Fruit fly (Drosophila melanogaster) whole organism, embryonic: ENCODE data around the gene CG43321.

Experiments
- Awh ChIP-seq: fragments of 200-800 bp; sonication (Bioruptor generic); IDR thresholded peaks from 2 replicates; pipeline ENCODE4, ENCODE4 v1.3.6; 2022; ENCODE audit warnings: missing biosample characterization, missing genetic modification characterization
- Blimp-1 ChIP-seq: fragments of 200-800 bp; sonication (Bioruptor generic); optimal IDR thresholded peaks from 3 replicates; lab custom pipeline; 2018; ENCODE audit warnings: missing biosample characterization, missing genetic modification characterization, mild to moderate bottlenecking, moderate library complexity, missing genetic modification reagents
- BtbVII ChIP-seq: fragments of 200-800 bp; sonication (Bioruptor generic); optimal IDR thresholded peaks from 3 replicates; lab custom pipeline; 2017; ENCODE audit warnings: missing biosample characterization, mild to moderate bottlenecking, missing genetic modification characterization
- CG10147 ChIP-seq: fragments of 200-800 bp; sonication (Bioruptor generic); optimal IDR thresholded peaks from 2 replicates; lab custom pipeline; 2019; ENCODE audit warnings: missing biosample characterization, mild to moderate bottlenecking, missing genetic modification characterization, moderate library complexity
- CG11723 ChIP-seq: fragments of 200-800 bp; sonication (Bioruptor generic); optimal IDR thresholded peaks from 2 replicates; lab custom pipeline; 2017; ENCODE audit warnings: missing biosample characterization, mild to moderate bottlenecking, missing genetic modification characterization
- CG12219 ChIP-seq: fragments of 200-800 bp; sonication (Bioruptor generic); optimal IDR thresholded peaks from 3 replicates; lab custom pipeline; 2018; ENCODE audit warnings: missing biosample characterization, mild to moderate bottlenecking, missing genetic modification characterization
- CG12236 ChIP-seq: fragments of 200-800 bp; sonication (Bioruptor generic); optimal IDR thresholded peaks from 2 replicates; lab custom pipeline; 2016; ENCODE audit warnings: missing biosample characterization, missing genetic modification characterization
- CG16813 ChIP-seq: fragments of 200-800 bp; sonication (Bioruptor generic); IDR thresholded peaks from 3 replicates; pipeline ENCODE4 v1.3.6; 2022; ENCODE audit warnings: missing biosample characterization, missing genetic modification characterization; ENCODE audit not compliant: partially characterized antibody
- CG16815 ChIP-seq: fragments of 200-800 bp; sonication (Bioruptor generic); optimal IDR thresholded peaks from 3 replicates; lab custom pipeline; 2017; ENCODE audit warnings: missing biosample characterization, mild to moderate bottlenecking, missing genetic modification characterization
- CG17568 ChIP-seq: fragments of 200-800 bp; sonication (Bioruptor generic); optimal IDR thresholded peaks from 2 replicates; lab custom pipeline; 2018; ENCODE audit warnings: missing biosample characterization, mild to moderate bottlenecking, missing genetic modification characterization, moderate library complexity
- CG17612 ChIP-seq: fragments of 200-800 bp; sonication (Bioruptor generic); IDR thresholded peaks from 2 replicates; pipeline ENCODE4 v1.3.6; 2022; ENCODE audit warnings: missing biosample characterization, missing genetic modification characterization
- CG18011 ChIP-seq: fragments of 200-800 bp; sonication (Bioruptor generic); optimal IDR thresholded peaks from 2 replicates; lab custom pipeline; 2017; ENCODE audit warnings: missing biosample characterization, missing genetic modification characterization, mild to moderate bottlenecking, moderate library complexity, missing genotype
- CG18619 ChIP-seq: fragments of 200-800 bp; sonication (Bioruptor generic); optimal IDR thresholded peaks from 3 replicates; lab custom pipeline; 2017; ENCODE audit warnings: missing biosample characterization, mild to moderate bottlenecking, missing genetic modification characterization
- CG2875 ChIP-seq: fragments of 200-800 bp; sonication (Bioruptor generic); optimal IDR thresholded peaks from 2 replicates; lab custom pipeline; 2017; ENCODE audit warnings: missing biosample characterization, mild to moderate bottlenecking, missing genetic modification characterization, missing genetic modification reagents
- CG42726 ChIP-seq: fragments of 200-800 bp; sonication (Bioruptor generic); IDR thresholded peaks from 2 replicates; pipeline ENCODE4 v1.3.6; 2022; ENCODE audit warnings: missing biosample characterization, missing genetic modification characterization; ENCODE audit not compliant: partially characterized antibody
- CG6175 ChIP-seq: fragments of 200-800 bp; sonication (Bioruptor generic); IDR thresholded peaks from 3 replicates; pipeline ENCODE4 v1.3.6; 2022; ENCODE audit warnings: missing biosample characterization, missing genetic modification characterization
- CG6813 ChIP-seq: fragments of 200-800 bp; sonication (Bioruptor generic); optimal IDR thresholded peaks from 2 replicates; lab custom pipeline; 2017; ENCODE audit warnings: missing biosample characterization, missing genetic modification characterization, mild to moderate bottlenecking, moderate library complexity, missing genetic modification reagents
- CG7963 ChIP-seq: fragments of 200-800 bp; sonication (Bioruptor generic); IDR thresholded peaks from 3 replicates; pipeline ENCODE4 v1.3.6; 2022; ENCODE audit warnings: missing biosample characterization, missing genetic modification characterization; ENCODE audit not compliant: partially characterized antibody
- CG9215 ChIP-seq: fragments of 200-800 bp; sonication (Bioruptor generic); IDR thresholded peaks from 2 replicates; pipeline ENCODE4 v1.3.6; 2022; ENCODE audit warnings: missing biosample characterization, missing genetic modification characterization
- CTCF ChIP-seq: fragments of 200-800 bp; sonication (Bioruptor generic); optimal IDR thresholded peaks from 2 replicates; lab custom pipeline; 2017; ENCODE audit warnings: missing biosample characterization, mild to moderate bottlenecking, missing genetic modification characterization, moderate library complexity
- Dad ChIP-seq: fragments of 200-800 bp; sonication (Bioruptor generic); optimal IDR thresholded peaks from 3 replicates; lab custom pipeline; 2016; ENCODE audit warnings: missing biosample characterization, missing genetic modification characterization
- Dbx ChIP-seq: fragments of 200-800 bp; sonication (Bioruptor generic); IDR thresholded peaks from 3 replicates; pipeline ENCODE4 v1.3.6; 2022; ENCODE audit warnings: missing biosample characterization, missing genetic modification characterization
- Dek ChIP-seq: fragments of 200-800 bp; sonication (Bioruptor generic); optimal IDR thresholded peaks from 3 replicates; lab custom pipeline; 2019; ENCODE audit warnings: missing biosample characterization, mild to moderate bottlenecking, missing genetic modification characterization, moderate library complexity
- Eip74EF ChIP-seq, 2 experiments: fragments of 200-800 bp in 1 of 2; fragments of >200 bp in 1 of 2; sonication (Bioruptor generic) in 1 of 2; optimal IDR thresholded peaks; 2 replicates each; lab custom pipeline; 2017 to 2019; ENCODE audit warnings: missing biosample characterization in 2 of 2, missing genetic modification characterization in 2 of 2, mild to moderate bottlenecking in 1 of 2, moderate library complexity in 1 of 2
- Fer1 ChIP-seq: fragments of 200-800 bp; sonication (Bioruptor generic); optimal IDR thresholded peaks from 2 replicates; lab custom pipeline; 2017; ENCODE audit warnings: missing biosample characterization, mild to moderate bottlenecking, missing genetic modification characterization
- Gug ChIP-seq: fragments of 200-800 bp; sonication (Bioruptor generic); IDR thresholded peaks from 4 replicates; pipeline ENCODE4 v1.3.6; 2022; ENCODE audit warnings: missing biosample characterization, missing genetic modification characterization
- HHEX ChIP-seq: fragments of 200-800 bp; sonication (Bioruptor generic); optimal IDR thresholded peaks from 3 replicates; lab custom pipeline; 2017; ENCODE audit warnings: missing biosample characterization, mild to moderate bottlenecking, missing genetic modification characterization, missing genetic modification reagents
- HLHmδ ChIP-seq: fragments of 200-800 bp; sonication (Bioruptor generic); optimal IDR thresholded peaks from 2 replicates; lab custom pipeline; 2018; ENCODE audit warnings: missing biosample characterization, mild to moderate bottlenecking, missing genetic modification characterization, moderate library complexity
- Hr78 ChIP-seq, 2 experiments: fragments of 200-800 bp in 1 of 2; fragments of >200 bp in 1 of 2; sonication (Bioruptor generic) in 1 of 2; optimal IDR thresholded peaks; 2 replicates each; lab custom pipeline; 2017 to 2019; ENCODE audit warnings: missing biosample characterization in 2 of 2, missing genetic modification characterization in 2 of 2, mild to moderate bottlenecking in 1 of 2, moderate library complexity in 1 of 2
- Lhr ChIP-seq: fragments of 200-800 bp; sonication (Bioruptor generic); optimal IDR thresholded peaks from 3 replicates; lab custom pipeline; 2017; ENCODE audit warnings: mild to moderate bottlenecking, missing biosample characterization, missing genetic modification reagents, missing genetic modification characterization
- Ravus ChIP-seq: fragments of 200-800 bp; sonication (Bioruptor generic); IDR thresholded peaks from 2 replicates; pipeline ENCODE4 v1.3.6; 2022; ENCODE audit warnings: missing biosample characterization, missing genetic modification characterization
- Scr ChIP-seq: fragments of 200-800 bp; sonication (Bioruptor generic); IDR thresholded peaks from 2 replicates; pipeline ENCODE4 v1.3.6; 2022; ENCODE audit warnings: missing biosample characterization, missing genetic modification characterization; ENCODE audit not compliant: partially characterized antibody
- Xbp1 ChIP-seq: fragments of 200-800 bp; sonication (Bioruptor generic); optimal IDR thresholded peaks from 3 replicates; lab custom pipeline; 2016; ENCODE audit warnings: missing biosample characterization, mild to moderate bottlenecking, missing genetic modification characterization
- amos ChIP-seq: fragments of 200-800 bp; sonication (Bioruptor generic); IDR thresholded peaks from 2 replicates; pipeline ENCODE4 v1.3.6; 2022; ENCODE audit warnings: missing biosample characterization, missing genetic modification characterization; ENCODE audit not compliant: partially characterized antibody
- bbx ChIP-seq: fragments of 200-800 bp; sonication (Bioruptor generic); IDR thresholded peaks from 2 replicates; pipeline ENCODE4 v1.3.6; 2022; ENCODE audit warnings: missing biosample characterization, missing genetic modification characterization; ENCODE audit not compliant: partially characterized antibody
- bowl ChIP-seq: fragments of 200-800 bp; sonication (Bioruptor generic); IDR thresholded peaks from 2 replicates; pipeline ENCODE4 v1.3.6; 2022; ENCODE audit warnings: missing biosample characterization, missing genetic modification characterization
- chn ChIP-seq: fragments of 200-800 bp; sonication (Bioruptor generic); optimal IDR thresholded peaks from 2 replicates; lab custom pipeline; 2016; ENCODE audit warnings: missing biosample characterization, missing genetic modification characterization
- dan ChIP-seq: fragments of 200-800 bp; sonication (Bioruptor generic); IDR thresholded peaks from 2 replicates; pipeline ENCODE4 v1.3.6; 2022; ENCODE audit warnings: missing biosample characterization, missing genetic modification characterization
- grau ChIP-seq: fragments of 200-800 bp; optimal IDR thresholded peaks from 3 replicates; lab custom pipeline; 2019; ENCODE audit warnings: missing biosample characterization, mild to moderate bottlenecking, missing genetic modification characterization, moderate library complexity
- her ChIP-seq: fragments of 200-800 bp; sonication (Bioruptor generic); optimal IDR thresholded peaks from 2 replicates; lab custom pipeline; 2016; ENCODE audit warnings: missing biosample characterization, missing genetic modification characterization
- peb ChIP-seq: fragments of 200-800 bp; sonication (Bioruptor generic); IDR thresholded peaks from 2 replicates; pipeline ENCODE4 v1.3.6; 2022; ENCODE audit warnings: missing biosample characterization, missing genetic modification characterization
- pzg ChIP-seq: fragments of 200-800 bp; sonication (Bioruptor generic); optimal IDR thresholded peaks from 3 replicates; lab custom pipeline; 2018; ENCODE audit warnings: missing biosample characterization, mild to moderate bottlenecking, missing genetic modification characterization, moderate library complexity
- run ChIP-seq: fragments of 200-800 bp; sonication (Bioruptor generic); optimal IDR thresholded peaks from 3 replicates; lab custom pipeline; 2018; ENCODE audit warnings: missing biosample characterization, mild to moderate bottlenecking, missing genetic modification characterization
- salm ChIP-seq: fragments of 200-800 bp; sonication (Bioruptor generic); optimal IDR thresholded peaks from 2 replicates; lab custom pipeline; 2018; ENCODE audit warnings: missing biosample characterization, mild to moderate bottlenecking, missing genetic modification characterization
- shn ChIP-seq: fragments of 200-800 bp; sonication (Bioruptor generic); optimal IDR thresholded peaks from 3 replicates; lab custom pipeline; 2016; ENCODE audit warnings: missing biosample characterization, missing genetic modification characterization
- slou ChIP-seq: fragments of 200-800 bp; sonication (Bioruptor generic); optimal IDR thresholded peaks from 3 replicates; lab custom pipeline; 2016; ENCODE audit warnings: missing biosample characterization, missing genetic modification characterization
- so ChIP-seq: fragments of 200-800 bp; sonication (Bioruptor generic); IDR thresholded peaks from 3 replicates; pipeline ENCODE4 v1.3.6; 2022; ENCODE audit warnings: missing biosample characterization, missing genetic modification characterization
- wor ChIP-seq: fragments of 200-800 bp; sonication (Bioruptor generic); IDR thresholded peaks from 2 replicates; pipeline ENCODE4 v1.3.6; 2022; ENCODE audit warnings: missing biosample characterization, missing genetic modification characterization
- zf30C ChIP-seq: fragments of 200-800 bp; sonication (Bioruptor generic); optimal IDR thresholded peaks from 3 replicates; lab custom pipeline; 2018; ENCODE audit warnings: missing biosample characterization, mild to moderate bottlenecking, missing genetic modification characterization

Gene CG43321

dm6 chr2L:7056189-7056926 is 44.3 kb downstream of the CG43321 start, which contains the start of gene Mnn1 (continued):
- peak; percentile 64 for TF ChIP-seq her (GFP tag; lab: Kevin White, UChicago)
- no peak for TF ChIP-seq wor (GFP tag; lab: Robert Waterston, UW)
- no peak for TF ChIP-seq Awh (GFP tag; lab: Robert Waterston, UW)
- TF ChIP-seq CG11723 (GFP tag; lab: Kevin White, UChicago): no peak
- no peak for TF ChIP-seq CG6813 (GFP tag; lab: Kevin White, UChicago)
- TF ChIP-seq grau (tag; lab: Kevin White, UChicago): no peak
- no peak for TF ChIP-seq slou (GFP tag; lab: Kevin White, UChicago)
- TF ChIP-seq so (GFP tag; lab: Robert Waterston, UW): no peak
- TF ChIP-seq CG16813 (GFP tag; lab: Robert Waterston, UW): peak; percentile 21; the same call in 2 of the 3 replicates
- TF ChIP-seq HLHmδ (GFP tag; lab: Kevin White, UChicago): peak; percentile 98
- TF ChIP-seq zf30C (GFP tag; lab: Kevin White, UChicago): peak; percentile 6
- TF ChIP-seq CTCF (GFP tag; lab: Kevin White, UChicago): peak; percentile 1
- no peak for TF ChIP-seq Eip74EF (GFP tag; optimal IDR thresholded peaks at IDR 0.05; lab: Kevin White, UChicago)
- TF ChIP-seq Xbp1 (GFP tag; lab: Kevin White, UChicago): peak; percentile 50
- TF ChIP-seq shn: peak; percentile 27
- TF ChIP-seq bowl (GFP tag; lab: Robert Waterston, UW): no peak
- no peak for TF ChIP-seq BtbVII (GFP tag; lab: Kevin White, UChicago)
- peak; percentile 67 for TF ChIP-seq chn (GFP tag; lab: Kevin White, UChicago)
- no peak for TF ChIP-seq Hr78 (GFP tag; optimal IDR thresholded peaks at IDR 0.05; lab: Kevin White, UChicago)
- TF ChIP-seq CG18619: no peak
- TF ChIP-seq salm (tag; lab: Kevin White, UChicago): no peak
- TF ChIP-seq Ravus (GFP tag; lab: Robert Waterston, UW): no peak
- TF ChIP-seq CG12219 (GFP tag; lab: Kevin White, UChicago): no peak
- TF ChIP-seq CG42726 (GFP tag; lab: Robert Waterston, UW): peak; percentile 75
- TF ChIP-seq peb (GFP tag; lab: Robert Waterston, UW): no peak
- TF ChIP-seq Dad (GFP tag; lab: Kevin White, UChicago): peak; percentile 53
- no peak for TF ChIP-seq CG12236 (GFP tag; lab: Kevin White, UChicago)
- no peak for TF ChIP-seq dan (GFP tag; lab: Robert Waterston, UW)
- TF ChIP-seq Dek (tag; lab: Kevin White, UChicago): peak; percentile 31
- TF ChIP-seq Fer1: peak; percentile 67
- TF ChIP-seq HHEX: no peak
- TF ChIP-seq run: no peak
- peak; percentile 51; the same call in 2 of the 3 replicates for TF ChIP-seq Dbx (GFP tag; lab: Robert Waterston, UW)
- no peak for TF ChIP-seq CG2875 (GFP tag; lab: Kevin White, UChicago)
- TF ChIP-seq CG9215 (GFP tag; lab: Robert Waterston, UW): no peak
- TF ChIP-seq CG6175: no peak
- no peak for TF ChIP-seq CG17568 (GFP tag; lab: Kevin White, UChicago)
- no peak for TF ChIP-seq CG16815
- TF ChIP-seq Scr (GFP tag; lab: Robert Waterston, UW): peak; percentile 51
- no peak for TF ChIP-seq CG17612
- TF ChIP-seq CG10147 (GFP tag; lab: Kevin White, UChicago): no peak
- TF ChIP-seq Lhr (GFP tag; lab: Kevin White, UChicago): peak; percentile 59
- no peak for TF ChIP-seq CG18011 (GFP tag; lab: Kevin White, UChicago)
- peak; percentile 98 for TF ChIP-seq pzg (GFP tag; lab: Kevin White, UChicago)
- peak; percentile 52; the same call in 1 of the 2 replicates for TF ChIP-seq bbx (GFP tag; lab: Robert Waterston, UW)
- no peak for TF ChIP-seq Gug (GFP tag; lab: Robert Waterston, UW)
- no peak for TF ChIP-seq Blimp-1 (GFP tag; lab: Kevin White, UChicago)
- TF ChIP-seq CG7963 (GFP tag; lab: Robert Waterston, UW): no peak
- no peak; the same call in 1 of the 2 replicates for TF ChIP-seq amos
